Worm (Caenorhabditis elegans): Measurements from ENCODE around the gene K03B4.9.

Gene K03B4.9

ce11 chrV:4686680-4687470 lies 14.5 kb upstream of the K03B4.9 start, which contains the start of gene taf-10 (continued):
- TF ChIP-seq F49E8.2 (tag; optimal IDR thresholded peaks at IDR 0.05; ENCODE audit: borderline replicate concordance) (no peak), egl-27 (tag; optimal IDR thresholded peaks at IDR 0.05) (no peak), lim-7 (GFP tag; IDR thresholded peaks at IDR 0.05) (no peak), unc-130 (GFP tag; optimal IDR thresholded peaks at IDR 0.05) (no peak), nhr-11 (tag; optimal IDR thresholded peaks at IDR 0.05) (no peak), ceh-20 (GFP tag; IDR thresholded peaks at IDR 0.05) (no peak), dpl-1 (GFP tag; optimal IDR thresholded peaks at IDR 0.05) (peak; percentile 36), madf-9 (GFP tag; conservative IDR thresholded peaks at IDR 0.05) (no peak), zfp-2 (tag; optimal IDR thresholded peaks at IDR 0.05) (no peak), nhr-76 (tag; optimal IDR thresholded peaks at IDR 0.05) (no peak), sdz-12 (GFP tag; optimal IDR thresholded peaks at IDR 0.05) (no peak), Y105C5A.15 (GFP tag; IDR thresholded peaks at IDR 0.05) (no peak), mxl-2 (GFP tag; conservative IDR thresholded peaks at IDR 0.05) (no peak), jun-1 (tag; optimal IDR thresholded peaks at IDR 0.05) (no peak), dmd-6 (GFP tag; IDR thresholded peaks at IDR 0.05) (peak; percentile 24; the same call in 1 of the 2 replicates), rbr-2 (tag; optimal IDR thresholded peaks at IDR 0.05) (peak; percentile 37), hmg-1.1 (GFP tag; IDR thresholded peaks at IDR 0.05) (peak; percentile 68; the same call in 1 of the 2 replicates), dmd-9 (GFP tag; IDR thresholded peaks at IDR 0.05) (no peak), ceh-32 (tag; optimal IDR thresholded peaks at IDR 0.05; ENCODE audit: poor library complexity) (no peak), lsy-2 (tag; optimal IDR thresholded peaks at IDR 0.05) (peak in 1 of 2 experiments; percentile 60), hlh-30 (tag; optimal IDR thresholded peaks at IDR 0.05; ENCODE audit: insufficient read depth) (peak; percentile 98), lin-29 (GFP tag; IDR thresholded peaks at IDR 0.05) (no peak), lir-3 (tag; optimal IDR thresholded peaks at IDR 0.05) (no peak), cey-2 (tag; optimal IDR thresholded peaks at IDR 0.05; ENCODE audit: borderline replicate concordance, insufficient read depth) (no peak), attf-4 (tag; optimal IDR thresholded peaks at IDR 0.05) (no peak), F37D6.2 (tag; optimal IDR thresholded peaks at IDR 0.05) (no peak), Y75B8A.6 (GFP tag; IDR thresholded peaks at IDR 0.05) (no peak), ceh-82 (tag; optimal IDR thresholded peaks at IDR 0.05) (no peak), nhr-237 (tag; optimal IDR thresholded peaks at IDR 0.05) (no peak), skn-1 (tag; optimal IDR thresholded peaks at IDR 0.05) (no peak), ctbp-1 (GFP tag; IDR thresholded peaks at IDR 0.05) (no peak), Y5F2A.4 (GFP tag; optimal IDR thresholded peaks at IDR 0.05) (no peak), D1046.2 (GFP tag; IDR thresholded peaks at IDR 0.05) (no peak), fos-1 (tag; optimal IDR thresholded peaks at IDR 0.05) (no peak), php-3 (GFP tag; IDR thresholded peaks at IDR 0.05) (no peak), tra-1 (GFP tag; IDR thresholded peaks at IDR 0.05) (no peak), vab-7 (GFP tag; IDR thresholded peaks at IDR 0.05) (no peak), ZK337.2 (GFP tag; IDR thresholded peaks at IDR 0.05) (no peak), mdl-1 (tag; optimal IDR thresholded peaks at IDR 0.05) (peak; percentile 75 to 88), ceh-44 (GFP tag; IDR thresholded peaks at IDR 0.05) (no peak), daf-16 (GFP tag; optimal IDR thresholded peaks at IDR 0.05) (no peak), daf-16 (tag; optimal IDR thresholded peaks at IDR 0.05) (no peak), mxl-3 (GFP tag; optimal IDR thresholded peaks at IDR 0.05) (peak; percentile 25), mdt-29 (GFP tag; IDR thresholded peaks at IDR 0.05) (no peak), madf-5 (GFP tag; IDR thresholded peaks at IDR 0.05) (no peak), nhr-28 (tag; optimal IDR thresholded peaks at IDR 0.05) (no peak), spr-1 (tag; optimal IDR thresholded peaks at IDR 0.05) (no peak), nhr-25 (tag; optimal IDR thresholded peaks at IDR 0.05; ENCODE audit: borderline replicate concordance, insufficient read depth) (no peak), ztf-11 (tag; optimal IDR thresholded peaks at IDR 0.05) (no peak), hlh-11 (tag; optimal IDR thresholded peaks at IDR 0.05) (peak; percentile 41)
